Worm (Caenorhabditis elegans) whole organism, L1 larva: ENCODE results near the gene sru-35.
A peak's percentile ranks its signal among the peaks of the same experiment; 100 is the strongest.

Experiments used
- C16A3.4 ChIP-seq: fragments of 150-350 bp; optimal IDR thresholded peaks from 2 replicates; lab custom pipeline; 2014; ENCODE audit warnings: missing biosample characterization, missing genetic modification characterization
- aha-1 ChIP-seq: fragments of 150-350 bp; optimal IDR thresholded peaks from 2 replicates; lab custom pipeline; 2014; ENCODE audit warnings: missing biosample characterization, missing genetic modification characterization
- aly-2 ChIP-seq: fragments of 150-350 bp; optimal IDR thresholded peaks from 2 replicates; lab custom pipeline; 2014; ENCODE audit warnings: missing biosample characterization, missing genetic modification characterization
- ama-1 ChIP-seq: fragments of 150-350 bp; optimal IDR thresholded peaks from 2 replicates; lab custom pipeline; 2014
- blmp-1 ChIP-seq: fragments of 150-350 bp; optimal IDR thresholded peaks from 2 replicates; lab custom pipeline; 2014; ENCODE audit warnings: missing biosample characterization, missing genetic modification characterization
- ceh-8 ChIP-seq: fragments of 200-800 bp; sonication (Bioruptor generic); optimal IDR thresholded peaks from 2 replicates; lab custom pipeline; 2018; ENCODE audit warnings: mild to moderate bottlenecking, missing genetic modification characterization, moderate library complexity, missing compliant biosample characterization
- ceh-82 ChIP-seq, 3 experiments: fragments of 150-350 bp in 1 of 3; sonication (generic microtip) in 2 of 3; optimal IDR thresholded peaks; 2 replicates each; lab custom pipeline; 2014 to 2017; ENCODE audit warnings: missing biosample characterization in 3 of 3, missing genetic modification characterization in 3 of 3
- dpl-1 ChIP-seq, 3 experiments: fragments of 150-350 bp in 2 of 3; sonication (generic microtip) in 1 of 3; optimal IDR thresholded peaks; 2 replicates each; lab custom pipeline; 2014 to 2017; ENCODE audit warnings: missing biosample characterization in 3 of 3, missing genetic modification characterization in 3 of 3, missing genetic modification reagents in 3 of 3
- egl-13 ChIP-seq: sonication (generic microtip); optimal IDR thresholded peaks from 2 replicates; lab custom pipeline; 2016; ENCODE audit warnings: missing genotype, missing genetic modification reagents, missing genetic modification characterization, missing compliant biosample characterization
- elt-3 ChIP-seq, 6 experiments: fragments of 150-350 bp in 1 of 6; sonication (generic microtip); optimal IDR thresholded peaks; 2 replicates each; lab custom pipeline; 2017 to 2018; ENCODE audit warnings: missing biosample characterization in 6 of 6, missing genetic modification characterization in 6 of 6, inconsistent platforms in 1 of 6
- ets-5 ChIP-seq: fragments of 200-800 bp; sonication (Bioruptor generic); IDR thresholded peaks from 2 replicates; pipeline ENCODE4 v1.3.6; 2022; ENCODE audit warnings: missing genetic modification characterization, missing compliant biosample characterization
- grh-1 ChIP-seq: fragments of 200-800 bp; sonication (Bioruptor generic); IDR thresholded peaks from 2 replicates; pipeline ENCODE4 v1.3.6; 2022; ENCODE audit warnings: missing genetic modification reagents, missing genetic modification characterization, missing compliant biosample characterization
- irx-1 ChIP-seq: sonication (generic microtip); optimal IDR thresholded peaks from 2 replicates; lab custom pipeline; 2016; ENCODE audit warnings: missing genetic modification characterization, missing compliant biosample characterization
- isw-1 ChIP-seq: fragments of 200-800 bp; sonication (Bioruptor generic); IDR thresholded peaks from 2 replicates; pipeline ENCODE4 v1.3.6; 2022; ENCODE audit warnings: missing genetic modification characterization, missing compliant biosample characterization
- jun-1 ChIP-seq: fragments of 150-350 bp; optimal IDR thresholded peaks from 2 replicates; lab custom pipeline; 2014; ENCODE audit warnings: missing biosample characterization, missing genetic modification reagents, missing genetic modification characterization
- lin-13 ChIP-seq: fragments of 150-350 bp; optimal IDR thresholded peaks from 2 replicates; lab custom pipeline; 2014; ENCODE audit warnings: missing biosample characterization, missing genetic modification reagents, missing genetic modification characterization
- lin-14 ChIP-seq: fragments of 200-800 bp; sonication (Bioruptor generic); optimal IDR thresholded peaks from 2 replicates; lab custom pipeline; 2018; ENCODE audit warnings: mild to moderate bottlenecking, missing genetic modification characterization, moderate library complexity, missing compliant biosample characterization
- lin-15B ChIP-seq: fragments of 150-350 bp; sonication (generic microtip); optimal IDR thresholded peaks from 3 replicates; lab custom pipeline; 2014; ENCODE audit warnings: missing biosample characterization, missing genetic modification characterization
- lin-35 ChIP-seq, 2 experiments: fragments of 150-350 bp; optimal IDR thresholded peaks; 2 replicates each; lab custom pipeline; 2014; ENCODE audit warnings: missing biosample characterization in 2 of 2, missing genetic modification characterization in 2 of 2, missing genetic modification reagents in 2 of 2
- lin-39 ChIP-seq: fragments of 150-350 bp; optimal IDR thresholded peaks from 2 replicates; lab custom pipeline; 2014; ENCODE audit warnings: missing biosample characterization, missing genetic modification reagents, missing genetic modification characterization
- lsy-2 ChIP-seq, 2 experiments: fragments of 150-350 bp; optimal IDR thresholded peaks; 2 replicates each; lab custom pipeline; 2014; ENCODE audit warnings: missing biosample characterization in 2 of 2, missing genetic modification characterization in 2 of 2
- mab-9 ChIP-seq: fragments of 200-800 bp; sonication (Bioruptor generic); IDR thresholded peaks from 2 replicates; pipeline ENCODE4 v1.3.6; 2022; ENCODE audit warnings: missing genetic modification reagents, missing genetic modification characterization, missing compliant biosample characterization
- mdl-1 ChIP-seq, 2 experiments: fragments of 150-350 bp; optimal IDR thresholded peaks; 2 replicates each; lab custom pipeline; 2014 to 2017; ENCODE audit warnings: missing biosample characterization in 2 of 2, missing genetic modification characterization in 2 of 2, inconsistent platforms in 1 of 2
- mef-2 ChIP-seq: fragments of 150-350 bp; optimal IDR thresholded peaks from 2 replicates; lab custom pipeline; 2014; ENCODE audit warnings: missing biosample characterization, missing genetic modification characterization
- mep-1 ChIP-seq: fragments of 150-350 bp; optimal IDR thresholded peaks from 2 replicates; lab custom pipeline; 2014; ENCODE audit warnings: missing biosample characterization, missing genetic modification characterization
- nhr-19 ChIP-seq: fragments of 200-800 bp; sonication (Bioruptor generic); conservative IDR thresholded peaks from 2 replicates; pipeline ENCODE4 v1.3.6; 2022; ENCODE audit warnings: missing genetic modification characterization, missing compliant biosample characterization
- nhr-20 ChIP-seq: sonication (generic microtip); optimal IDR thresholded peaks from 2 replicates; lab custom pipeline; 2016; ENCODE audit warnings: mild to moderate bottlenecking, missing genetic modification characterization, missing compliant biosample characterization
- nhr-47 ChIP-seq: sonication (generic microtip); optimal IDR thresholded peaks from 2 replicates; lab custom pipeline; 2016; ENCODE audit warnings: mild to moderate bottlenecking, missing genetic modification characterization, moderate library complexity, missing compliant biosample characterization
- nhr-71 ChIP-seq: sonication (generic microtip); optimal IDR thresholded peaks from 2 replicates; lab custom pipeline; 2016; ENCODE audit warnings: mild to moderate bottlenecking, missing genetic modification characterization, moderate library complexity, missing compliant biosample characterization
- nhr-76 ChIP-seq: sonication (generic microtip); optimal IDR thresholded peaks from 2 replicates; lab custom pipeline; 2017; ENCODE audit warnings: missing biosample characterization, missing genetic modification characterization
- nhr-84 ChIP-seq: sonication (generic microtip); optimal IDR thresholded peaks from 2 replicates; lab custom pipeline; 2017; ENCODE audit warnings: missing biosample characterization, missing genetic modification characterization
- nhr-85 ChIP-seq: sonication (generic microtip); peaks from one replicate; lab custom pipeline; 2016; ENCODE audit warnings: missing genetic modification characterization, inconsistent platforms, missing compliant biosample characterization
- nhr-90 ChIP-seq: sonication (generic microtip); optimal IDR thresholded peaks from 2 replicates; lab custom pipeline; 2016; ENCODE audit warnings: mild to moderate bottlenecking, missing genetic modification characterization, missing compliant biosample characterization; ENCODE audit not compliant: poor library complexity
- pag-3 ChIP-seq: sonication (generic microtip); optimal IDR thresholded peaks from 2 replicates; lab custom pipeline; 2017; ENCODE audit warnings: missing genetic modification characterization, mild to moderate bottlenecking, missing compliant biosample characterization, antibody characterized with exemption, borderline replicate concordance; ENCODE audit not compliant: insufficient read depth
- pqm-1 ChIP-seq: sonication (generic microtip); optimal IDR thresholded peaks from 3 replicates; lab custom pipeline; 2017; ENCODE audit warnings: missing biosample characterization, missing genetic modification characterization
- rnt-1 ChIP-seq: sonication (generic microtip); optimal IDR thresholded peaks from 2 replicates; lab custom pipeline; 2016; ENCODE audit warnings: mild to moderate bottlenecking, missing genetic modification characterization, moderate library complexity, missing compliant biosample characterization
- snu-23 ChIP-seq: sonication (generic microtip); optimal IDR thresholded peaks from 2 replicates; lab custom pipeline; 2016; ENCODE audit warnings: missing genetic modification characterization, missing compliant biosample characterization
- sptf-1 ChIP-seq: fragments of 150-350 bp; optimal IDR thresholded peaks from 2 replicates; lab custom pipeline; 2014; ENCODE audit warnings: missing biosample characterization, missing genetic modification characterization
- swsn-7 ChIP-seq: sonication (generic microtip); optimal IDR thresholded peaks from 2 replicates; lab custom pipeline; 2016; ENCODE audit warnings: missing genetic modification characterization, missing compliant biosample characterization
- tbx-2 ChIP-seq: sonication (generic microtip); optimal IDR thresholded peaks from 2 replicates; lab custom pipeline; 2016; ENCODE audit warnings: missing genetic modification characterization, missing compliant biosample characterization
- tlp-1 ChIP-seq: fragments of 150-350 bp; optimal IDR thresholded peaks from 2 replicates; lab custom pipeline; 2014; ENCODE audit warnings: missing biosample characterization, missing genetic modification characterization
- unc-130 ChIP-seq: fragments of 150-350 bp; optimal IDR thresholded peaks from 2 replicates; lab custom pipeline; 2017; ENCODE audit warnings: missing biosample characterization, missing genetic modification characterization, inconsistent platforms
- unc-62 ChIP-seq: fragments of 150-350 bp; optimal IDR thresholded peaks from 2 replicates; lab custom pipeline; 2014; ENCODE audit warnings: missing biosample characterization, missing genetic modification reagents, missing genetic modification characterization
- unc-86 ChIP-seq: sonication (generic microtip); optimal IDR thresholded peaks from 2 replicates; lab custom pipeline; 2016; ENCODE audit warnings: missing genetic modification characterization, missing compliant biosample characterization
- vab-15 ChIP-seq: sonication (generic microtip); optimal IDR thresholded peaks from 2 replicates; lab custom pipeline; 2017; ENCODE audit warnings: missing genotype, mild to moderate bottlenecking, missing genetic modification characterization, missing compliant biosample characterization
- zip-4 ChIP-seq: fragments of 200-800 bp; sonication (Bioruptor generic); optimal IDR thresholded peaks from 2 replicates; lab custom pipeline; 2018; ENCODE audit warnings: mild to moderate bottlenecking, missing genetic modification characterization, moderate library complexity, missing compliant biosample characterization
- ztf-4 ChIP-seq: fragments of 150-350 bp; optimal IDR thresholded peaks from 2 replicates; lab custom pipeline; 2014; ENCODE audit warnings: missing biosample characterization, missing genetic modification characterization

The sru-35 gene

DNA sequence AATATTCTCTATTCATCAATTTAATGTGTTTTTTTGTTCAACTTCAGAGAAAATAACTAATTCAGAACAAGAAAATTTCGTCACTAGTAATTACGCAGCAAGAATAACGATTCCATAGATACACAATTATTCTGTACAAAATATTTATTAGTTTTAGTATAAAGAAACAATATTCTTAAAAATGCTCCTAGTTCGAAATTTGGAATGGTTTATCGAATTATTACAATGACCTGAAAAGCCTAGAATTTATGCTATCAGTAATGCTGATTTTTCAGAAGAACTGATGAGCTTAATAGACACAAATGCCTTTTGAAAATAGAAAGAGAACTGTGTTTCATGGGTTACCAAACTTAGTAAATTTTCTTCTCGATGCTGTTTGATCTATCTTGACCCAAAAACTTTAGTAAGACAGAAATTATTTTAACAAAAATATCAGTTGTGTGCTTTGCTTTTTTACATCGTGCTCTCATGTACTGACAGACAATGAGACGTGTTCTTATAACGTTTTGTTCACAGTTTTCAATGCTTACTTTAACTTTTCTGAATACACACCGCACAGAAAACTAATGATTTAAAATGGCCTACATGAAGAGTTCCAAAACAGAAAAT lies 36.1 kb upstream of the sru-35 start:
- TF ChIP-seq elt-3 (tag; optimal IDR thresholded peaks at IDR 0.05; lab: Kevin White, UChicago) (peak in 2 of 6 experiments; percentile 27 to 28), ceh-82 (tag; optimal IDR thresholded peaks at IDR 0.05; lab: Kevin White, UChicago) (no peak), lin-13 (GFP tag; lab: Kevin White, UChicago) (no peak), jun-1 (tag; lab: Kevin White, UChicago) (peak; percentile 19), lin-39 (tag; lab: Kevin White, UChicago) (no peak), nhr-85 (tag; lab: Kevin White, UChicago) (peak; percentile 74), aly-2 (peak; percentile 87)

DNA sequence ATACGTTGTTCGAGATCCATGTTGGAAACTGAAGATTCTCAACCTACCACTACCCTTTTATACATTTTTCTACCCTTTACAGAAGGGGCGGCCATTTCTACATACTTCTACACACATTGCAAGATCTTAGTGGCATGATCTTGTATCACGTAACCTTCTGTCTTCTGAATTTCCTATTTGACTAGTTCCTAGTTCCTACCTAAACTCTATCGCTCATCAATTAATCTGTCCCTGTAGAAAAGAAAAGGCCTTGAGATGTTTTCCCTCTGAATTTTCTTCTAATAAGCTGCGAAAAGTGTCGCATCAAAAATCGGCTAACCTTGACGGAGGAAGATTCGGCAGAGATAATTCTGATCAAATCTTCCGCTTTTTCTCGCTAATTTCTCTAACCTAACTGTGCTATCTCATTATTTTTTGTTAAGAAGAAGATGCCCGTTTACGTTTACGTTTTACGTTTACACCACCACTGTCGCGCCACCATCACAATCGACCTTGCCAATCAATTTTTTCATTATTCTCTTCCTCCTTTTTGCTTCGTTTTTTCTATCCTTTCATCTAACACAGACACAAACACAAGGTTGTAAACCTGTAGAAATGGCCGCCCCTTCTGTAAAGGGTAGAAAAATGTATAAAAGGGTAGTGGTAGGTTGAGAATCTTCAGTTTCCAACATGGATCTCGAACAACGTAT lies 34.2 kb upstream of the sru-35 start, which contains the start of the genes col-117 and col-3:
col-117 (minus strand) TSS at position 51 of the 689 bp plus-strand sequence.
col-3 (plus strand) TSS at position 639 of the 689 bp plus-strand sequence.
- TF ChIP-seq rnt-1 (no peak), nhr-19 (peak; percentile 37), lsy-2 (tag; optimal IDR thresholded peaks at IDR 0.05; lab: Kevin White, UChicago) (peak; percentile 8 to 34), jun-1 (tag; lab: Kevin White, UChicago) (no peak), nhr-85 (tag; lab: Kevin White, UChicago) (peak; percentile 98), isw-1 (GFP tag; lab: Robert Waterston, UW) (no peak), unc-130 (peak; percentile 67), lin-35 (GFP tag; optimal IDR thresholded peaks at IDR 0.05; lab: Kevin White, UChicago) (peak in 1 of 2 experiments; percentile 1), nhr-71 (tag; lab: Kevin White, UChicago) (peak; percentile 60), mep-1 (tag; lab: Kevin White, UChicago) (peak; percentile 59), ets-5 (GFP tag; lab: Robert Waterston, UW) (no peak), unc-62 (GFP tag; lab: Kevin White, UChicago) (no peak), C16A3.4 (tag; lab: Kevin White, UChicago) (peak; percentile 35), dpl-1 (GFP tag; optimal IDR thresholded peaks at IDR 0.05; lab: Kevin White, UChicago) (peak in 1 of 3 experiments; percentile 26), nhr-20 (tag; lab: Kevin White, UChicago) (peak; percentile 79), sptf-1 (tag; lab: Kevin White, UChicago) (no peak), zip-4 (no peak), lin-14 (GFP tag; lab: Kevin White, UChicago) (peak; percentile 88), aly-2 (no peak), aha-1 (tag; lab: Kevin White, UChicago) (no peak), nhr-47 (tag; lab: Kevin White, UChicago) (peak; percentile 25), pqm-1 (tag; lab: Kevin White, UChicago) (no peak), ceh-8 (GFP tag; lab: Kevin White, UChicago) (no peak), swsn-7 (peak; percentile 6), vab-15 (peak; percentile 8), lin-15B (no peak), egl-13 (no peak), nhr-76 (tag; lab: Kevin White, UChicago) (no peak), mdl-1 (tag; optimal IDR thresholded peaks at IDR 0.05; lab: Kevin White, UChicago) (peak in 1 of 2 experiments; percentile 17), nhr-90 (tag; lab: Kevin White, UChicago) (peak; percentile 18), blmp-1 (tag; lab: Kevin White, UChicago) (peak; percentile 91), snu-23 (GFP tag; lab: Kevin White, UChicago) (peak; percentile 58), tlp-1 (tag; lab: Kevin White, UChicago) (peak; percentile 60), mef-2 (tag; lab: Kevin White, UChicago) (no peak), grh-1 (GFP tag; lab: Robert Waterston, UW) (0 out of 2 replicates have a peak, but pooled peaks have one; percentile 23), elt-3 (tag; optimal IDR thresholded peaks at IDR 0.05; lab: Kevin White, UChicago) (peak in 4 of 6 experiments; percentile 32 to 84 (median 62)), unc-86 (tag; lab: Kevin White, UChicago) (no peak), tbx-2 (tag; lab: Kevin White, UChicago) (peak; percentile 39), pag-3 (tag; lab: Kevin White, UChicago) (peak; percentile 58), ztf-4 (peak; percentile 14), ama-1 (lab: Kevin White, UChicago) (no peak), nhr-84 (tag; lab: Kevin White, UChicago) (no peak), mab-9 (no peak), irx-1 (peak; percentile 52)
